Worm (Caenorhabditis elegans): ENCODE data around the gene ifb-1.

DNA sequence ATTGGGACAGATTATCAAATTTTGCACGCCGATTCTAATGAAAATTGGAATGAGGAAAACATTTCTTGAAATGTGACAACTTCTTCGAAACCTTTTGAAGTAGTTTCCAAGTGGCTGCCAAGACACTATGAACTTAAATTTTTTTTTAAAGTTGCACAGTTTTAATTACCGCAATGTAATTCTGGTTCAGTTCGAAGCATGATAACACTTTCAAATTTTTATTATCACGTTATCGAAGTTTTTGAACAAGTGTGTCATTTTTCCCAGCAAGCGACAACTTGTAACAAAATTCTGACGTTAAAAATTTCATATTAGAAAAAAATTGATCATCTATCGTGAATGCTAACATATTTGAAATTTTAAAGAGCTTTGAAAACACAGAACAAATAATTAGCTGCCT lies 22.7 kb upstream of the ifb-1 start:
- TF ChIP-seq cog-1 (tag; optimal IDR thresholded peaks at IDR 0.05) (no peak), flt-1 (GFP tag; IDR thresholded peaks at IDR 0.05) (no peak), ztf-29 (GFP tag; IDR thresholded peaks at IDR 0.05) (no peak), klf-2 (GFP tag; conservative IDR thresholded peaks at IDR 0.05) (no peak), ref-1 (GFP tag; conservative IDR thresholded peaks at IDR 0.05) (no peak), T22C8.4 (GFP tag; IDR thresholded peaks at IDR 0.05) (no peak), tab-1 (GFP tag; IDR thresholded peaks at IDR 0.05) (no peak)

Measured in whole organism, midembryonic.